Fruit fly (Drosophila melanogaster): ENCODE results near the gene CG46525.

The CG46525 gene

DNA sequence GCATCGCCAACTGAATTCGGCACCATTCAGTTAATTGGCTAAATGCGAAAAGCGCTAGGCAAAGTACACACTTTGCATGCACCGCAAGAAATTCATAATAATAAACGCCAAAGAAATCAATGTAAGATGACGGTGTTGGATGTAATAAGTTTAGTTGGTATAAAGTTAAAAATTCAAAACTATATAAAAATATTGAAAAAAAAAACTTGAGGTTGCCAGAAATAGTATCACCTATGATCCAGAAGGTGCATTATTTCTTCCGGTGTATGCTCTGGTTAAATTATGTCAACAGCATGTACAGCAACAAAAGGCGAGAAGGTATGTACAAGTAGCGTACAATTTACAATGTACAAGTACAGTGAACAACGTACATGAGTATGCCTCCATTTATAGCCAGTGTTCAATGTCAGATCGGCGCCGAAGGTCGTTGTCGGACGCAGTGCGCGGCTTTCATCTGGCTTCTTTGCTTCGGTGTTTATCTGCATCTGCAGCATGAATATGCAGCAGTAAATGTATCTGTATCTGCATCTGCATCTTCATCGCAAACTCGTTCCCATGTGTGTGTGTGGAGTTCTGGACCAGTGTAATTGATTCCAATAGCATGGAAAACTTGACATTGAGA lies 22.0 kb downstream of the CG46525 start:
- TF ChIP-seq psq (optimal IDR thresholded peaks at IDR 0.05) (no peak), insv (optimal IDR thresholded peaks at IDR 0.05) (no peak), ttk (optimal IDR thresholded peaks at IDR 0.05) (no peak), Myc (optimal IDR thresholded peaks at IDR 0.05) (no peak), Sin3A (optimal IDR thresholded peaks at IDR 0.05) (no peak), h (optimal IDR thresholded peaks at IDR 0.05) (no peak)

DNA sequence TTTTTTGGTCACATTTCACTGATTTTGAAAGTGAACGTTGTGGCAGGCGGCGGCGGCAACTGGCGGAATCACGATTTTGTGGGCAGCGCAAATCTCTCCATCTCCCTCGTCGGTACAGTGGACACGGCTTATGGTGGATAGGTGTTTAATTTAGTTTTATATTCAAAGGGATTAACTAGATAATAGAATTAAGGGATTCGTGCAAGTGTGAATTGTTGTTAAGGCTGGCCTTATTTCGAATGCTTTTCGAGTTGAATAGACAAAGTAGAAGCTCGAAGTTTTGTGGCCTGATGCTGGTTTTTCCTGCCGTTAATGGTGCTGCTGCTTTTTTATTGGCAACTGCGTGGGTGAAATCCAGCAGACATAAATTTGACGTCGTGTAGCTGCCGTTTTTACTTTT lies 22.9 kb downstream of the CG46525 start:
- TF ChIP-seq ttk (optimal IDR thresholded peaks at IDR 0.05): no peak
- no peak for TF ChIP-seq psq (optimal IDR thresholded peaks at IDR 0.05)
- no peak for TF ChIP-seq insv (optimal IDR thresholded peaks at IDR 0.05)
- TF ChIP-seq Sin3A (optimal IDR thresholded peaks at IDR 0.05): no peak
- TF ChIP-seq Myc (optimal IDR thresholded peaks at IDR 0.05): no peak
- TF ChIP-seq h (optimal IDR thresholded peaks at IDR 0.05): no peak

DNA sequence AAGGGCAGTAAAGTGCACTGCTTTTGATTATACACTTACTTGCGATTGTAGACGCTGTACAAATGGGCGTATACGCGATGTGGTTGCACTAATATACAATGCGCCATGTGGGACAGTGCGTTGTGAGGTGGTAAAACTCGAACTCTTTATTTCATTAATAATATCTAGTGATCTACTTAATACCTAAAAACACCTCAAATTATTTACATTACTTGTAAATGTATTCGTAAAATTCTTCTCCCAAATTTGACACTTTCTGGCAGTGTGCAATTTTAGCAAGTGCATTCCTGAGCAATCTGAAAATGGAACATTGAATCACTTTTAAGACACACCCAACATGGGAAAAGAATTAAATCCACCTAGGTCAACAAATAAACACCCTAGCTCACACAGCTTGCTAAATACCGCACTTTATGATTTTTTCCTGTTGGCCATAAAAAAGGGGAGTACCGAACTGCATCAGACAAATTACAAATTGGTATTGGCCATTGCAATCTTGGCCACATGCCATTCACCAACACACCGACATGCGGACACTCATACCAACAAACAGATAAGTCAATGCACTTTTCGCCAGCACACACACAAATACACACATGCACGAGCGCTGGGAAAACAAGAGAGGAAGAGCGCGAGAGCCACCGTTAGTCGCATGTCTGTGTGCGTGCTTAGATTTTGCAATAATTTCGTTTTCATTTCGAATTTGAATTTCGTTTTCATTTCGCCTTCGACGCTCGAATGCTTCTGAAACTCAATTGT lies 24.1 kb downstream of the CG46525 start:
- TF ChIP-seq insv (optimal IDR thresholded peaks at IDR 0.05) (no peak), ttk (optimal IDR thresholded peaks at IDR 0.05) (no peak), Myc (optimal IDR thresholded peaks at IDR 0.05) (no peak), psq (optimal IDR thresholded peaks at IDR 0.05) (no peak), Sin3A (optimal IDR thresholded peaks at IDR 0.05) (no peak), h (optimal IDR thresholded peaks at IDR 0.05) (no peak)

DNA sequence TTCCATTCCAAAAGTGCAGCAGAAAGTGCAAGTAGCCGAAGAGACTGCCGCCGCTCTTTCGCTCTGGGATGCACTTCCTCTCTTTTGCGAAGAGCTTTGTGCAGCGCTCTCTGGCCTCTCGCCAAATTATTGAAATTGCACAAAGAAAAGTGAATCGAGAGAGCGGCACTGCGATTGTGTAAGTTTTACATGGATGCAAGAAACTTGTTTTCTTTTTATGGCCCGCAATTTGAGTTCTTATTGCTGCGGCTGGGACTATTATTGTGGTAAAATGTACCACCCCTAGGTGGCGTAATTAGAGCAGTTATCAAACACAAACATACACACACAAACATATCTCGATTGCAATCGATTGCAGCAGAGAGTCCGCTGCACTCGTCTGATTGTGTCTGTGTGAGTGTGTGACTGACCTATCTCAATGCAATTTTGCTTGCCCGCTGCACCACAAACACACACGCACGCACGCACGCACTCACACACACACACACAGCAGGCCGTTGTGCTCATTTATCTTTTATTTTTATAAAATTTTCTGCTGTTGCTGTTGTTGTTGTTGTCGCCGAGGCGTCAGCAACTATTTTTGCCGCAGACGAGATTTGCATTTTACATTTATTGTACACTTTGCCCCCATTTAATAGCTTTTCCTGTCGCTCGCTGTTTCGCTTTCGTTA lies 25.4 kb downstream of the CG46525 start:
- no peak for TF ChIP-seq Myc (optimal IDR thresholded peaks at IDR 0.05)
- TF ChIP-seq ttk (optimal IDR thresholded peaks at IDR 0.05): no peak
- TF ChIP-seq h (optimal IDR thresholded peaks at IDR 0.05): no peak
- TF ChIP-seq psq (optimal IDR thresholded peaks at IDR 0.05): no peak
- TF ChIP-seq Sin3A (optimal IDR thresholded peaks at IDR 0.05): no peak
- no peak for TF ChIP-seq insv (optimal IDR thresholded peaks at IDR 0.05)

DNA sequence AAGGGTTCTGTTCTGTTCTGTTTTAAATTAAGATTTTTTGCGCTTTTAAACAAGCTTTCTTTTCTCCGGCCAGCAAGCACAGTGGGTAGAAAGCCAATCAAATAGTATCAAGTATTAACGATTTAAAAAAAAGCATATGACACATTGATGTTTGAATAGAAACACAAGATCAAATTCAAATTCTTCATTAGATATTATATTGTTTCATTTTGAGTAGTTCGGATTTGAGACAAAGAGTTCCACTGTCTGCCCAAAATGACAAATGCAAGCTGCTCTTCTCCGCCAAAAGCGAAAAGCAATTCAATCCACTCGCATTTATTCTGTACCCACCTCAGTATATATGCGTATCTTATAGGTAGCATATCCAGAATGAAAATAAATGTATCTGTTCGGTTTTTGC lies 27.2 kb downstream of the CG46525 start:
- TF ChIP-seq Sin3A (optimal IDR thresholded peaks at IDR 0.05) (no peak), psq (optimal IDR thresholded peaks at IDR 0.05) (no peak), Myc (optimal IDR thresholded peaks at IDR 0.05) (no peak), insv (optimal IDR thresholded peaks at IDR 0.05) (no peak), h (optimal IDR thresholded peaks at IDR 0.05) (no peak), ttk (optimal IDR thresholded peaks at IDR 0.05) (no peak)

DNA sequence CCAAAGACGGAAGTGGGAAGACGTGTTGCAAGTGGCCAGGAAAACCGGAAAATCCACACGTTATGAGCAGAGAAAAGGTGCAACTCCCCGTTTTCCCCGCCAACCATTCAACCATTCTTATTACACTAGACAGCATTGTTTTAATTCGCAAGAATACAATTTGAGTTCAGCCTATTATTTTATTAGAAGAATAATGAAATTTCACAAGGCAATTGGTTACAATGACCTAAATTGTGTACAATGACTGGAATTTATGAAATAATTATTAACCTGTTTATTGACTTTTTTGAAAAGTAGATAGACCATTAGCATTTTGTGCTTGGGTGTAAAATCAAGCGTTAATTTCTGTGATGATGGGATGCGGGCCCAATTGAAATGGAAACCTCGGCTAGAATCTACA lies 29.5 kb downstream of the CG46525 start:
- no peak for TF ChIP-seq Myc (optimal IDR thresholded peaks at IDR 0.05)
- TF ChIP-seq psq (optimal IDR thresholded peaks at IDR 0.05): no peak
- no peak for TF ChIP-seq Sin3A (optimal IDR thresholded peaks at IDR 0.05)
- no peak for TF ChIP-seq ttk (optimal IDR thresholded peaks at IDR 0.05)
- TF ChIP-seq h (optimal IDR thresholded peaks at IDR 0.05): no peak
- no peak for TF ChIP-seq insv (optimal IDR thresholded peaks at IDR 0.05)

DNA sequence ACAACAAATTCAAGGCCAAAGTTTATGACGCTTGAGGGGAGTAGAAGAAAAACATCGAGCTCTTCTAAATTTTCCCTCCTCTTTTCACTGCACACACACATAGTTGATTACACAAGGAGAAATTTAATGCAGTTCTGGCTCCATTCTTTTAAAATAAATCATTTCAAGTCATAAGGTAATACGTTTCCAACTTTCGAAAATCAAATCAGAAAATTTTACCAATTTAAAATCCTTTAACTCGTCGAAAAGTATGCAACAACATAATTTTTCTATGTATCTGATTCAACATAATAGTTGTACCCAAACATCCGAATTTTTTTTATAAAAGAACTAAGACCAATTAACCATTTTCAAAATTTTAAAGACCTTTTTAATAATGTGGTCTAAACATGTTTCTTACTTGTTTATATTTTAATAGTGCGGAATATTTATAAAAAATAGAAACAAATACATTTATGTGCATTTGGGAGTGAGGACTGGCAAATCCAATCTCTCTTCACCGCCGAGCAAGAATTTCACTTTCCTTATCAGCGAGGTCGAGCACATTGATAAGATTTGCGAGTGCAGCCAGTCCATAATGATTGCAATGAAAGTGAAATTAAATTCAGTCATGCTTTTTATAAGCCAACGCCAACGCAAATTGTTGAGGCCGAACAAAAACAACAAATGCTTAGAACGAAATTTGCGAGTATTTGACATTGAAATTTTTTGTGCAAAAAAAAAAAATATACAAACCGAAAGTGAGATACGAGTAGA lies 31.2 kb downstream of the CG46525 start:
- no peak for TF ChIP-seq psq (optimal IDR thresholded peaks at IDR 0.05)

DNA sequence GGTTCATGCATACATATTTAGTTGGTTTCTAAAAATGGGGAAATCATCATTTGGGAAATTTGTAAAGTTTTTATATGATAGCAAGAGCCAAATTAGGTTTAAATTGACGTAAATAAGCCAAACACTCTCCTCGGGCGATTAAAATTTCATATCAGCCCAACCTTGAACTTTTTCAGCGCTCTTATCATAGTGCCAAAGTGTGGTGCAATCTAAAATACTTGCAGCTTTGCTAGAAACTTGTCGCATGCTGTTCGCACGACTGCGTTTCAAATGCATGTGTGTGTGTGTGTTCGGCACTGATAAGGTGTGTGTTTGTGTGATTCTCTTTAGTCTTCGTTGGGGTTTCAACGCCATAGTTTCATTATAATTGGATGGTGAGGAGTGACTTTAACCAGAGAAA lies 31.8 kb downstream of the CG46525 start:
- no peak for TF ChIP-seq insv (optimal IDR thresholded peaks at IDR 0.05)
- no peak for TF ChIP-seq psq (optimal IDR thresholded peaks at IDR 0.05)
- no peak for TF ChIP-seq Sin3A (optimal IDR thresholded peaks at IDR 0.05)

DNA sequence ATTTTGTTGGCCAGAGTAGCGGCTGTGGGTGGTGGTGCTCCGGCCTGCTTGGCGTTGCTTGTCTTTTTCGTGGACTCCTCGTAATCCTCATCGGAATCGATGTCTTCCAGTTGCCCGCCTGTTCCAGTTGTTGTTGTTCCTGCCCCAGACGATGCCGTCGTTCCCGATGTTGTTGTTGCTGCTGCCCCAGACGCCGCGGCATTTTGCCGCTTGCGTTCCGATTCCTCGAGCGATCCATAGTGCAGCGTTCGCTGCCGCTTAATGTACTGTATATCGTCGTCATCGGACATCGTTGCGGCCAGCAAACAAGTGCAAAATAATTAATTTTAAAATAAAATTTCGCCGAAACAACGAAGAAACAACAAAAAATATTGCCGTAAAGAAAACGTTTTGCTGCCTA lies 38.5 kb downstream of the CG46525 start:
- TF ChIP-seq Myc (optimal IDR thresholded peaks at IDR 0.05) (no peak), insv (optimal IDR thresholded peaks at IDR 0.05) (no peak), ttk (optimal IDR thresholded peaks at IDR 0.05) (no peak), Sin3A (optimal IDR thresholded peaks at IDR 0.05) (no peak), h (optimal IDR thresholded peaks at IDR 0.05) (no peak)

DNA sequence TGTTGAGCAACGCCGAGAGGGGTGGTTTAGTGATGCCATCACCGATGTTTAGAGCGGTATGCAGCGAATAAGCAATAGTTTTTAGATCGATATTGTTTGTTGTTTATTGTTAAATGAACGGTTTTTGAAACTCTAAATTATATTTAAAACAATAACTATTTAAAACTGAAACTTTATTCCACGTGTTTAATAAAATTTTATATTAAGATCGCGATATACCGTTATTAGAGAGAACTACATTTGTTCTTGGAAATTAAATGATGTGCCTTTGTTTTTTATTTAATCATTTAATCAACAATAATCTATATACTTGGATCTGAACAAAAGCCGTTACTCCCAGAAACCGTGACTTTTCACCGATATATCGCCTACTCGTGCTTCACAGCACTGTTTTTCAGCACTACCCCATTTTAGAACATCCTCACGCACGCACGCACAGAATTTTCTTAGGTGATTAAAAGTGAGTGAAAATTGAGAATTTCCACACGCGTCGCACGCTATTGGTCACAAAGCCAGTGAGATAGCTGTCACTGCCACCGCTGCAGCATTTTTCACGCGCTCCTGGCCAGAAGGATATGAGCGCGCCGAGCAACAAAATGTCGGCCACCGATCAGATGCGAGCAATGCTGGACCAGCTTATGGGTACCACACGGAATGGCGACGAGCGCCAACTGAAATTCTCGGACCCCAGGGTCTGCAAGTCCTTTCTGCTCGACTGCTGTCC lies 39.0 kb downstream of the CG46525 start, which contains the start of the genes U4-U6-60K and CG7564:
TSS of gene U4-U6-60K (minus strand) at position 20 of the 724 bp plus-strand sequence.
TSS of gene CG7564 (plus strand) at position 406 of the 724 bp plus-strand sequence.
- TF ChIP-seq insv (optimal IDR thresholded peaks at IDR 0.05) (no peak), psq (optimal IDR thresholded peaks at IDR 0.05) (no peak), h (optimal IDR thresholded peaks at IDR 0.05) (no peak), Myc (optimal IDR thresholded peaks at IDR 0.05) (no peak), Sin3A (optimal IDR thresholded peaks at IDR 0.05) (no peak), ttk (optimal IDR thresholded peaks at IDR 0.05) (no peak)
